Fruit fly (Drosophila melanogaster): ENCODE measurements around the gene Tpt.

DNA sequence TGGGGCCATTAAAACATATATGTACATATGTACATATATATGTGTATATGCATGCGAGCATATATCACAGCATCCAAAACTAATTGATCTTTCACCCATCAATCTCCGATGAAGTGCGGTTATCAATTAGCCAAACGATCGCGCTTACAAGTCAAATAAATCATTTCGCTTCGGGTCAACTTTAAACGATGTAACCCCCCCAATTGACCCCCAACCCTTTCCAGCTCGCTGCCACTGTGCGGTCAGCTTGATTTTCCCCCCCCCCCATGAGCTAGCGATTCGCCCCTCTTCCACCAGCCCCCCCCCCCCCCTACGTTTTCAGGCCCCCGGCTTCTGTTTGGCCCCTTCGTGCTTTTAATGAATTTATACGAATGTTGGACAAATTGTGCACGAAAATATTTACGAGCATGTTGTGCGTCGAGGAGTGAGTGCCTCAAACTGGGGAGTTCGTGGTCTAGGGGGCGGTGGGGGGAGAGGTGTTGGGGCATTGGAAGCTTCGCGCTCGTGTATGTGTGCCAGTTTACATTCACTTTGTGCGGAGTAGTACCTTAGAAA is 14.6 kb upstream of the Tpt start:
- no peak for TF ChIP-seq Doc3 (GFP tag; IDR thresholded peaks at IDR 0.05; ENCODE audit: partially characterized antibody)
- TF ChIP-seq sqz (GFP tag; optimal IDR thresholded peaks at IDR 0.05): no peak
- TF ChIP-seq CG15601 (tag; optimal IDR thresholded peaks at IDR 0.05): no peak
- no peak for TF ChIP-seq Doc2 (GFP tag; IDR thresholded peaks at IDR 0.05)
- no peak for TF ChIP-seq HLH3B (GFP tag; IDR thresholded peaks at IDR 0.05)
- TF ChIP-seq Awh (GFP tag; IDR thresholded peaks at IDR 0.05): no peak
- TF ChIP-seq CG14710 (tag; optimal IDR thresholded peaks at IDR 0.05): no peak
- no peak for TF ChIP-seq stwl (tag; optimal IDR thresholded peaks at IDR 0.05)
- no peak for TF ChIP-seq usp (GFP tag; optimal IDR thresholded peaks at IDR 0.05)
- no peak for TF ChIP-seq CG2202 (tag; optimal IDR thresholded peaks at IDR 0.05)
- no peak for TF ChIP-seq ind (GFP tag; optimal IDR thresholded peaks at IDR 0.05)
- no peak for TF ChIP-seq crc (GFP tag; optimal IDR thresholded peaks at IDR 0.05)
- TF ChIP-seq br (optimal IDR thresholded peaks at IDR 0.05): no peak
- no peak for TF ChIP-seq Dp (GFP tag; optimal IDR thresholded peaks at IDR 0.05)

Measured in whole organism, embryonic.